Fruit fly (Drosophila melanogaster): ENCODE measurements around the gene CG32086.

Gene CG32086

DNA sequence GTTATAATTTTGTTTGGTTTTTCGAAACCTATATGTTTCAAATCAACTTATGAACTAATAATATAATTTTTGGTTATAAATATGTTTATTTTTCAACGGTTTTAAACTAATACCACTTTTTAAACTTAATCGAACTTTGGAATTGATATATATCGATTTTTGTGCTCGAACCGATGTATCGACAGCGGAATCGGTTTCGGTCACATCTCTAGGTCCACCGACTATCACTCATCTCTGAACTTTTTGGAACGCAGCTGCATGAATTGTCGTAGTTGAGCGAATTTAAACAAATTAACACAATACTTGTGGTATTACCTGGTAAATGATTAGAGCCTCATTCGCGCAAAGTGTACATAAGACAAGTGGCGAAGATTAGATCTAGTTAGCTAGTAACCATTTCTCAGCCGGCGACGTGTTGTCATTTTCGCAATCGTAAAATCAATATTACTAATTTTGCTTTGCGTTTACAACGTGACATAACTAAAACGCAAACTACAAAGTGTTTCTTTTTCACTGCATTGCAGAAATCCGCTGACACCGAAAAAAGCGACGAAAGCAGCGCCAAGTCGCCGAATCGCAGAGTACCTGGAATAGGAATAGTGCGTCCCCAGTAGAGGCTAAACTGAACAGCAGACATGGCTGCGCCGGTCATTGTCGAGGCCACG, 44.1 kb upstream of the CG32086 start, which contains the start of gene Apt1 (continued):
- TF ChIP-seq CG12071 (GFP tag; optimal IDR thresholded peaks at IDR 0.05) (no peak), CG17359 (tag; optimal IDR thresholded peaks at IDR 0.05) (no peak), Ets65A (GFP tag) (peak; percentile 16), crol (GFP tag; IDR thresholded peaks at IDR 0.05) (no peak), Dip3 (GFP tag; optimal IDR thresholded peaks at IDR 0.05) (no peak), CG7745 (tag; optimal IDR thresholded peaks at IDR 0.05) (no peak), HLH3B (GFP tag; IDR thresholded peaks at IDR 0.05) (no peak), Bgb (GFP tag; IDR thresholded peaks at IDR 0.05; ENCODE audit: partially characterized antibody) (peak; percentile 98), Bdp1 (GFP tag; optimal IDR thresholded peaks at IDR 0.05) (no peak), CG1832 (GFP tag; optimal IDR thresholded peaks at IDR 0.05) (no peak), Adf1 (GFP tag; IDR thresholded peaks at IDR 0.05) (no peak), onecut (GFP tag; IDR thresholded peaks at IDR 0.05) (peak; percentile 83), Med (GFP tag) (peak; percentile 88), CG11093 (GFP tag; IDR thresholded peaks at IDR 0.05) (no peak), CG10366 (GFP tag; IDR thresholded peaks at IDR 0.05) (no peak), bigmax (GFP tag; optimal IDR thresholded peaks at IDR 0.05) (no peak), Nf-YC (tag; optimal IDR thresholded peaks at IDR 0.05) (no peak), gt (GFP tag; IDR thresholded peaks at IDR 0.05) (no peak), sima (GFP tag; optimal IDR thresholded peaks at IDR 0.05) (no peak), CG15269 (tag; optimal IDR thresholded peaks at IDR 0.05) (no peak), CG31441 (GFP tag; IDR thresholded peaks at IDR 0.05) (no peak), pum (GFP tag; optimal IDR thresholded peaks at IDR 0.05) (no peak), Kr (GFP tag; optimal IDR thresholded peaks at IDR 0.05) (no peak), Rx (GFP tag; IDR thresholded peaks at IDR 0.05) (no peak), E2f2 (GFP tag; IDR thresholded peaks at IDR 0.05) (peak; percentile 77), Nf-YA (GFP tag; IDR thresholded peaks at IDR 0.05) (no peak), Hmx (GFP tag; optimal IDR thresholded peaks at IDR 0.05) (no peak), schlank (tag; optimal IDR thresholded peaks at IDR 0.05) (no peak), sisA (GFP tag; IDR thresholded peaks at IDR 0.05) (no peak), p53 (GFP tag; optimal IDR thresholded peaks at IDR 0.05) (no peak), E2f1 (GFP tag; IDR thresholded peaks at IDR 0.05) (no peak), br (optimal IDR thresholded peaks at IDR 0.05) (no peak), CG2120 (GFP tag; optimal IDR thresholded peaks at IDR 0.05) (peak; percentile 26), Atf6 (GFP tag; IDR thresholded peaks at IDR 0.05) (no peak), Doc3 (GFP tag; IDR thresholded peaks at IDR 0.05; ENCODE audit: partially characterized antibody) (peak; percentile 93), dan (GFP tag; IDR thresholded peaks at IDR 0.05) (no peak), emc (GFP tag; optimal IDR thresholded peaks at IDR 0.05) (no peak), CG13894 (tag; optimal IDR thresholded peaks at IDR 0.05) (no peak), CG8281 (tag; optimal IDR thresholded peaks at IDR 0.05) (no peak), CG10654 (GFP tag; optimal IDR thresholded peaks at IDR 0.05) (no peak), lilli (GFP tag; optimal IDR thresholded peaks at IDR 0.05) (peak; percentile 35), hth (optimal IDR thresholded peaks at IDR 0.05) (no peak), CG6813 (GFP tag; optimal IDR thresholded peaks at IDR 0.05) (no peak), fd3F (GFP tag; optimal IDR thresholded peaks at IDR 0.05) (no peak), knrl (GFP tag; IDR thresholded peaks at IDR 0.05; ENCODE audit: partially characterized antibody) (peak; percentile 96), CG15601 (tag; optimal IDR thresholded peaks at IDR 0.05) (no peak), CG4707 (GFP tag; optimal IDR thresholded peaks at IDR 0.05) (no peak), sens-2 (GFP tag; IDR thresholded peaks at IDR 0.05) (no peak), Nf-YB (GFP tag; optimal IDR thresholded peaks at IDR 0.05) (no peak), gce (GFP tag; IDR thresholded peaks at IDR 0.05) (no peak), CTCF (GFP tag; optimal IDR thresholded peaks at IDR 0.05) (no peak), HHEX (GFP tag; optimal IDR thresholded peaks at IDR 0.05) (no peak), HLH54F (GFP tag; optimal IDR thresholded peaks at IDR 0.05) (no peak)
